Worm (Caenorhabditis elegans): ENCODE results near the gene Y60C6A.3.

- TF ChIP-seq unc-62 (GFP tag; optimal IDR thresholded peaks at IDR 0.05) (peak; percentile 99), lsy-2 (tag; optimal IDR thresholded peaks at IDR 0.05) (no peak), ces-1 (GFP tag; optimal IDR thresholded peaks at IDR 0.05) (no peak), nhr-28 (tag; optimal IDR thresholded peaks at IDR 0.05) (no peak), zip-8 (tag; optimal IDR thresholded peaks at IDR 0.05) (no peak), blmp-1 (tag; optimal IDR thresholded peaks at IDR 0.05) (no peak), nhr-237 (tag; optimal IDR thresholded peaks at IDR 0.05) (no peak), nhr-76 (tag; optimal IDR thresholded peaks at IDR 0.05) (no peak), elt-3 (tag; optimal IDR thresholded peaks at IDR 0.05) (no peak), M03D4.4 (tag; optimal IDR thresholded peaks at IDR 0.05) (no peak), unc-39 (tag; optimal IDR thresholded peaks at IDR 0.05) (no peak), pha-4 (tag; optimal IDR thresholded peaks at IDR 0.05) (no peak), bed-3 (GFP tag; optimal IDR thresholded peaks at IDR 0.05) (no peak)
Observed at ce11 chrV:4777388-4777986, 8.1 kb upstream of the Y60C6A.3 start, which contains the start of gene C18G1.1.
